Comparison of ENCODE assay signal across 2 fruit fly cellular contexts in the genomic region with DNA sequence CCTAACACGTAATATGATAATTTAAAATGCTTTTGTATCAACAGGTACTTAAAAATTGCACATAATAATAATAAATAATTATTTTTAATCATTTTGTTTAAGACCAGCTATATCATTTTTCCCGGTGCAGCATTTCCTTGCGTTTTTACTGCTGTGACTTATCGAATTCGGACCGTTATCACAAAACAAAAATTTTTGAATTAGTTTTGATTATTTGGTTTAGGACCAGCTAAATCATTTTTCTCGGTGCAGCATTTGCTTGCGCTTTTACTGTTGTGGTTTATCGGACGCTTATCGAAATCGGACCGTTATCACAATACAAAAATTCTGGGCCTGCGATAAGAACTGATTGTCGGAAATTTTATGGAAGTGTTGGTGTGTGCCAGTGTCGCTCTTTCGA.
TF ChIP-seq lines count a peak whose summit lies in the region.

No protein-coding gene starts in this region.

TF ChIP-seq in whole organism, embryonic, 481 proteins besides CTCF, POLR2A, EP300 and RAD21 (continued from another document and continues in another):
- TF ChIP-seq CG42726 (GFP tag; IDR thresholded peaks at IDR 0.05; lab: Robert Waterston, UW; ENCODE audit: partially characterized antibody): no peak
- TF ChIP-seq CG8478 (optimal IDR thresholded peaks at IDR 0.05; lab: Kevin White, UChicago): no peak
- TF ChIP-seq insv (GFP tag; optimal IDR thresholded peaks at IDR 0.05; lab: Kevin White, UChicago): peak in 1 of 2 experiments; percentile 32
- peak; percentile 86 for TF ChIP-seq CG18599 (GFP tag; optimal IDR thresholded peaks at IDR 0.05; lab: Kevin White, UChicago)
- TF ChIP-seq CG13287 (GFP tag; IDR thresholded peaks at IDR 0.05; lab: Robert Waterston, UW; ENCODE audit: partially characterized antibody): peak; percentile 36
- no peak for TF ChIP-seq CG11093 (GFP tag; IDR thresholded peaks at IDR 0.05; lab: Robert Waterston, UW)
- no peak for TF ChIP-seq Jarid2 (GFP tag; optimal IDR thresholded peaks at IDR 0.05; lab: Kevin White, UChicago)
- TF ChIP-seq az2 (GFP tag; optimal IDR thresholded peaks at IDR 0.05; lab: Kevin White, UChicago): peak; percentile 83
- peak; percentile 76 for TF ChIP-seq CG18619 (GFP tag; optimal IDR thresholded peaks at IDR 0.05; lab: Kevin White, UChicago)
- no peak for TF ChIP-seq prd (optimal IDR thresholded peaks at IDR 0.05; lab: Kevin White, UChicago)
- peak; percentile 66; the same call in 2 of the 3 replicates for TF ChIP-seq prd (GFP tag; IDR thresholded peaks at IDR 0.05; lab: Robert Waterston, UW)
- peak; percentile 13; the same call in 1 of the 2 replicates for TF ChIP-seq CG17612 (GFP tag; IDR thresholded peaks at IDR 0.05; lab: Robert Waterston, UW)
- no peak for TF ChIP-seq yki (optimal IDR thresholded peaks at IDR 0.05; lab: Kevin White, UChicago)
- no peak for TF ChIP-seq Dfd (GFP tag; optimal IDR thresholded peaks at IDR 0.05; lab: Kevin White, UChicago)
- 0 out of 2 replicates have a peak, but pooled peaks have one; percentile 12 for TF ChIP-seq CkIIα-i1 (GFP tag; IDR thresholded peaks at IDR 0.05; lab: Robert Waterston, UW)
- no peak for TF ChIP-seq Bgb (GFP tag; IDR thresholded peaks at IDR 0.05; lab: Robert Waterston, UW; ENCODE audit: partially characterized antibody)
- TF ChIP-seq CG11085 (GFP tag; IDR thresholded peaks at IDR 0.05; lab: Robert Waterston, UW): peak; percentile 56; the same call in 1 of the 2 replicates
- TF ChIP-seq CG6683 (GFP tag; optimal IDR thresholded peaks at IDR 0.05; lab: Kevin White, UChicago): peak; percentile 33
- TF ChIP-seq Atf6 (GFP tag; IDR thresholded peaks at IDR 0.05; lab: Robert Waterston, UW): peak; percentile 85
- TF ChIP-seq CG4617 (GFP tag; optimal IDR thresholded peaks at IDR 0.05; lab: Kevin White, UChicago; ENCODE audit: borderline replicate concordance): no peak
- TF ChIP-seq croc (GFP tag; conservative IDR thresholded peaks at IDR 0.05; lab: Robert Waterston, UW): peak; percentile 32; the same call in 1 of the 3 replicates
- TF ChIP-seq CG8281 (tag; optimal IDR thresholded peaks at IDR 0.05; lab: Kevin White, UChicago): no peak
- TF ChIP-seq kah (GFP tag; optimal IDR thresholded peaks at IDR 0.05; lab: Kevin White, UChicago): peak; percentile 69
- TF ChIP-seq Dref (GFP tag; IDR thresholded peaks at IDR 0.05; lab: Robert Waterston, UW): peak; percentile 50
- no peak for TF ChIP-seq Sry-β (GFP tag; optimal IDR thresholded peaks at IDR 0.05; lab: Kevin White, UChicago)
- no peak for TF ChIP-seq CG4360 (GFP tag; IDR thresholded peaks at IDR 0.05; lab: Robert Waterston, UW)
- TF ChIP-seq CG34422 (GFP tag; IDR thresholded peaks at IDR 0.05; lab: Robert Waterston, UW): peak; percentile 57; the same call in 2 of the 3 replicates
- TF ChIP-seq pros (GFP tag; optimal IDR thresholded peaks at IDR 0.05; lab: Kevin White, UChicago): no peak
- TF ChIP-seq Pdp1 (GFP tag; optimal IDR thresholded peaks at IDR 0.05; lab: Kevin White, UChicago): peak in 1 of 2 experiments; percentile 50
- peak; percentile 72 for TF ChIP-seq D19B (GFP tag; optimal IDR thresholded peaks at IDR 0.05; lab: Kevin White, UChicago)
- peak; percentile 54 for TF ChIP-seq Nf-YC (tag; optimal IDR thresholded peaks at IDR 0.05; lab: Kevin White, UChicago)
- TF ChIP-seq CG9817 (tag; optimal IDR thresholded peaks at IDR 0.05; lab: Kevin White, UChicago): peak; percentile 53
- TF ChIP-seq Ravus (GFP tag; IDR thresholded peaks at IDR 0.05; lab: Robert Waterston, UW): peak; percentile 49; the same call in 1 of the 2 replicates
- peak; percentile 57; the same call in 2 of the 3 replicates for TF ChIP-seq ken (GFP tag; IDR thresholded peaks at IDR 0.05; lab: Robert Waterston, UW)
- 0 out of 2 replicates have a peak, but pooled peaks have one; percentile 40 for TF ChIP-seq Awh (GFP tag; IDR thresholded peaks at IDR 0.05; lab: Robert Waterston, UW)
- TF ChIP-seq fd102C (GFP tag; optimal IDR thresholded peaks at IDR 0.05; lab: Kevin White, UChicago): no peak
- peak; percentile 69 for TF ChIP-seq scrt (GFP tag; optimal IDR thresholded peaks at IDR 0.05; lab: Kevin White, UChicago)
- TF ChIP-seq CG17186 (GFP tag; optimal IDR thresholded peaks at IDR 0.05; lab: Kevin White, UChicago): peak; percentile 8
- peak; percentile 79 for TF ChIP-seq Fer1 (GFP tag; optimal IDR thresholded peaks at IDR 0.05; lab: Kevin White, UChicago)
- TF ChIP-seq crol (GFP tag; IDR thresholded peaks at IDR 0.05; lab: Robert Waterston, UW): no peak
- TF ChIP-seq danr (GFP tag; IDR thresholded peaks at IDR 0.05; lab: Robert Waterston, UW): peak; percentile 55; the same call in 1 of the 2 replicates
- TF ChIP-seq al (GFP tag; IDR thresholded peaks at IDR 0.05; lab: Robert Waterston, UW): peak; percentile 51; the same call in 1 of the 2 replicates
- peak in 1 of 2 experiments; percentile 37 for TF ChIP-seq Hr78 (GFP tag; optimal IDR thresholded peaks at IDR 0.05; lab: Kevin White, UChicago)
- peak; percentile 58 for TF ChIP-seq zen (tag; optimal IDR thresholded peaks at IDR 0.05; lab: Kevin White, UChicago)
- TF ChIP-seq CG9797 (GFP tag; optimal IDR thresholded peaks at IDR 0.05; lab: Kevin White, UChicago): no peak
- 0 out of 3 replicates have a peak, but pooled peaks have one; percentile 36 for TF ChIP-seq H15 (GFP tag; IDR thresholded peaks at IDR 0.05; lab: Robert Waterston, UW)
- no peak for TF ChIP-seq Hey (tag; optimal IDR thresholded peaks at IDR 0.05; lab: Kevin White, UChicago)
- peak; percentile 87 for TF ChIP-seq CG12391 (tag; optimal IDR thresholded peaks at IDR 0.05; lab: Kevin White, UChicago)
- TF ChIP-seq HLHmδ (GFP tag; optimal IDR thresholded peaks at IDR 0.05; lab: Kevin White, UChicago): no peak
- TF ChIP-seq fd96Cb (tag; optimal IDR thresholded peaks at IDR 0.05; lab: Kevin White, UChicago): peak; percentile 82
- TF ChIP-seq bowl (GFP tag; IDR thresholded peaks at IDR 0.05; lab: Robert Waterston, UW): peak; percentile 53; the same call in 1 of the 2 replicates
- TF ChIP-seq CG15696 (tag; optimal IDR thresholded peaks at IDR 0.05; lab: Kevin White, UChicago): peak; percentile 52
- peak; percentile 32 to 36 for TF ChIP-seq chif (GFP tag; optimal IDR thresholded peaks at IDR 0.05; lab: Kevin White, UChicago)
- TF ChIP-seq her (GFP tag; optimal IDR thresholded peaks at IDR 0.05; lab: Kevin White, UChicago): peak; percentile 58
- peak; percentile 79 for TF ChIP-seq CG1602 (GFP tag; optimal IDR thresholded peaks at IDR 0.05; lab: Kevin White, UChicago)
- TF ChIP-seq CG16863 (GFP tag; optimal IDR thresholded peaks at IDR 0.05; lab: Kevin White, UChicago): peak; percentile 40
- 0 out of 3 replicates have a peak, but pooled peaks have one; percentile 27 for TF ChIP-seq C15 (GFP tag; IDR thresholded peaks at IDR 0.05; lab: Robert Waterston, UW)
- peak; percentile 76 for TF ChIP-seq sisA (GFP tag; IDR thresholded peaks at IDR 0.05; lab: Robert Waterston, UW)
- 0 out of 2 replicates have a peak, but pooled peaks have one; percentile 22 for TF ChIP-seq aop (GFP tag; IDR thresholded peaks at IDR 0.05; lab: Robert Waterston, UW)

TF ChIP-seq in whole organism, prepupa, 60 proteins besides CTCF, POLR2A, EP300 and RAD21 (continued from another document):
- peak; percentile 73 for TF ChIP-seq CG6792 (GFP tag; optimal IDR thresholded peaks at IDR 0.05; lab: Kevin White, UChicago)
- TF ChIP-seq fkh (GFP tag; optimal IDR thresholded peaks at IDR 0.05; lab: Kevin White, UChicago): no peak
- TF ChIP-seq esn (GFP tag; optimal IDR thresholded peaks at IDR 0.05; lab: Kevin White, UChicago): peak; percentile 86
- no peak for TF ChIP-seq ss (GFP tag; optimal IDR thresholded peaks at IDR 0.05; lab: Kevin White, UChicago)
- TF ChIP-seq salr (GFP tag; optimal IDR thresholded peaks at IDR 0.05; lab: Kevin White, UChicago): no peak
- peak; percentile 93 for TF ChIP-seq Eip78C (GFP tag; lab: Kevin White, UChicago)
- TF ChIP-seq dsx (GFP tag; optimal IDR thresholded peaks at IDR 0.05; lab: Kevin White, UChicago; ENCODE audit: poor library complexity, severe bottlenecking): peak; percentile 65
- TF ChIP-seq CG8319 (GFP tag; optimal IDR thresholded peaks at IDR 0.05; lab: Kevin White, UChicago): peak; percentile 78
- peak; percentile 86 for TF ChIP-seq topi (GFP tag; optimal IDR thresholded peaks at IDR 0.05; lab: Kevin White, UChicago)
- TF ChIP-seq eg (GFP tag; IDR thresholded peaks at IDR 0.05; lab: Robert Waterston, UW): peak; percentile 85; the same call in 2 of the 3 replicates
